Worm (Caenorhabditis elegans): ENCODE data around the gene clp-10.

ce11 chrIII:51622-52021, 13.6 kb upstream of the clp-10 start:
- TF ChIP-seq unc-62 (GFP tag; optimal IDR thresholded peaks at IDR 0.05) (no peak), ces-1 (GFP tag; optimal IDR thresholded peaks at IDR 0.05) (no peak), nhr-28 (tag; optimal IDR thresholded peaks at IDR 0.05) (no peak), ceh-83 (GFP tag; optimal IDR thresholded peaks at IDR 0.05) (no peak)
